Worm (Caenorhabditis elegans): ENCODE results near the gene ints-9.

- no peak for TF ChIP-seq pha-4 (tag; optimal IDR thresholded peaks at IDR 0.05)
- TF ChIP-seq blmp-1 (tag; optimal IDR thresholded peaks at IDR 0.05): no peak
Measured at ce11 chrV:7562947-7563346, 12.7 kb upstream of the ints-9 start, which contains the start of gene F19F10.1.
